Worm (Caenorhabditis elegans) whole organism, mixed stage, embryonic: ENCODE measurements around the gene F39F10.3.
"Not testable (repeated sequence)": the region's sequence is repeated elsewhere in the genome, so short reads cannot be mapped to it uniquely, and the experiment has no call there.

Experiments used
- bed-3 ChIP-seq: fragments of 200-800 bp; sonication (Bioruptor generic); optimal IDR thresholded peaks from 3 replicates; lab custom pipeline; 2018; ENCODE audit warnings: mild to moderate bottlenecking, missing genetic modification characterization, moderate library complexity, missing compliant biosample characterization
- blmp-1 ChIP-seq: fragments of 150-350 bp; optimal IDR thresholded peaks from 2 replicates; lab custom pipeline; 2014; ENCODE audit warnings: missing biosample characterization, missing genetic modification characterization
- ceh-43 ChIP-seq: fragments of 200-800 bp; sonication (Bioruptor generic); optimal IDR thresholded peaks from 2 replicates; lab custom pipeline; 2018; ENCODE audit warnings: mild to moderate bottlenecking, missing genetic modification characterization, moderate library complexity, missing compliant biosample characterization
- drap-1 ChIP-seq: fragments of 200-800 bp; sonication (Bioruptor generic); optimal IDR thresholded peaks from 3 replicates; lab custom pipeline; 2018; ENCODE audit warnings: mild to moderate bottlenecking, missing genetic modification characterization, missing compliant biosample characterization
- elt-1 ChIP-seq: sonication (generic microtip); optimal IDR thresholded peaks from 2 replicates; lab custom pipeline; 2017; ENCODE audit warnings: missing genetic modification characterization, mild to moderate bottlenecking, missing compliant biosample characterization, antibody characterized with exemption, moderate library complexity, borderline replicate concordance; ENCODE audit not compliant: insufficient read depth
- elt-3 ChIP-seq: fragments of 150-350 bp; optimal IDR thresholded peaks from 2 replicates; lab custom pipeline; 2014; ENCODE audit warnings: missing biosample characterization, missing genetic modification characterization
- flh-1 ChIP-seq: fragments of 200-800 bp; sonication (Bioruptor generic); optimal IDR thresholded peaks from 2 replicates; lab custom pipeline; 2018; ENCODE audit warnings: mild to moderate bottlenecking, missing genetic modification characterization, moderate library complexity, missing compliant biosample characterization
- ham-2 ChIP-seq: fragments of 200-800 bp; sonication (Bioruptor generic); optimal IDR thresholded peaks from 2 replicates; lab custom pipeline; 2018; ENCODE audit warnings: mild to moderate bottlenecking, missing genetic modification characterization, missing compliant biosample characterization
- lin-13 ChIP-seq: fragments of 150-350 bp; optimal IDR thresholded peaks from 2 replicates; lab custom pipeline; 2014; ENCODE audit warnings: missing biosample characterization, missing genetic modification characterization
- lin-32 ChIP-seq: fragments of 200-800 bp; sonication (Bioruptor generic); optimal IDR thresholded peaks from 2 replicates; lab custom pipeline; 2018; ENCODE audit warnings: mild to moderate bottlenecking, missing genetic modification characterization, missing compliant biosample characterization
- lsy-2 ChIP-seq: fragments of 150-350 bp; optimal IDR thresholded peaks from 2 replicates; lab custom pipeline; 2014; ENCODE audit warnings: missing biosample characterization, missing genetic modification characterization
- mab-5 ChIP-seq: fragments of 150-350 bp; optimal IDR thresholded peaks from 2 replicates; lab custom pipeline; 2014; ENCODE audit warnings: missing biosample characterization, missing genetic modification characterization
- mep-1 ChIP-seq: fragments of 150-350 bp; optimal IDR thresholded peaks from 2 replicates; lab custom pipeline; 2017; ENCODE audit warnings: missing biosample characterization, missing genetic modification reagents, missing genetic modification characterization, inconsistent platforms
- nhr-12 ChIP-seq: fragments of 150-350 bp; optimal IDR thresholded peaks from 2 replicates; lab custom pipeline; 2014; ENCODE audit warnings: missing biosample characterization, missing genetic modification characterization
- nhr-2 ChIP-seq: fragments of 150-350 bp; optimal IDR thresholded peaks from 2 replicates; lab custom pipeline; 2014; ENCODE audit warnings: missing biosample characterization, missing genetic modification characterization
- nhr-237 ChIP-seq: fragments of 150-350 bp; optimal IDR thresholded peaks from 2 replicates; lab custom pipeline; 2014; ENCODE audit warnings: missing biosample characterization, missing genetic modification characterization
- nhr-28 ChIP-seq: fragments of 150-350 bp; optimal IDR thresholded peaks from 2 replicates; lab custom pipeline; 2014; ENCODE audit warnings: missing biosample characterization, missing genetic modification characterization
- nhr-76 ChIP-seq: sonication (generic microtip); optimal IDR thresholded peaks from 2 replicates; lab custom pipeline; 2017; ENCODE audit warnings: missing biosample characterization, missing genetic modification characterization
- pha-4 ChIP-seq: fragments of 150-350 bp; optimal IDR thresholded peaks from 2 replicates; lab custom pipeline; 2018; ENCODE audit warnings: missing biosample characterization, missing genetic modification reagents, missing genetic modification characterization
- snpc-4 ChIP-seq: fragments of 150-350 bp; optimal IDR thresholded peaks from 2 replicates; lab custom pipeline; 2014; ENCODE audit warnings: missing biosample characterization, missing genetic modification characterization
- sptf-1 ChIP-seq: sonication (generic microtip); optimal IDR thresholded peaks from 2 replicates; lab custom pipeline; 2017; ENCODE audit warnings: mild to moderate bottlenecking, missing genetic modification characterization, moderate library complexity, missing compliant biosample characterization
- tbx-8 ChIP-seq: fragments of 200-800 bp; sonication (Bioruptor generic); optimal IDR thresholded peaks from 2 replicates; lab custom pipeline; 2018; ENCODE audit warnings: mild to moderate bottlenecking, missing genetic modification characterization, moderate library complexity, missing compliant biosample characterization
- unc-120 ChIP-seq: sonication (generic microtip); optimal IDR thresholded peaks from 2 replicates; lab custom pipeline; 2017; ENCODE audit warnings: missing genetic modification characterization, missing compliant biosample characterization; ENCODE audit not compliant: poor library complexity, severe bottlenecking
- unc-62 ChIP-seq: fragments of 150-350 bp; optimal IDR thresholded peaks from 2 replicates; lab custom pipeline; 2014; ENCODE audit warnings: missing biosample characterization, missing genetic modification reagents, missing genetic modification characterization
- zip-8 ChIP-seq: fragments of 150-350 bp; optimal IDR thresholded peaks from 2 replicates; lab custom pipeline; 2014; ENCODE audit warnings: missing biosample characterization, missing genetic modification characterization
- ztf-11 ChIP-seq: fragments of 150-350 bp; optimal IDR thresholded peaks from 2 replicates; lab custom pipeline; 2014; ENCODE audit warnings: missing biosample characterization, missing genetic modification characterization

F39F10.3 gene

DNA sequence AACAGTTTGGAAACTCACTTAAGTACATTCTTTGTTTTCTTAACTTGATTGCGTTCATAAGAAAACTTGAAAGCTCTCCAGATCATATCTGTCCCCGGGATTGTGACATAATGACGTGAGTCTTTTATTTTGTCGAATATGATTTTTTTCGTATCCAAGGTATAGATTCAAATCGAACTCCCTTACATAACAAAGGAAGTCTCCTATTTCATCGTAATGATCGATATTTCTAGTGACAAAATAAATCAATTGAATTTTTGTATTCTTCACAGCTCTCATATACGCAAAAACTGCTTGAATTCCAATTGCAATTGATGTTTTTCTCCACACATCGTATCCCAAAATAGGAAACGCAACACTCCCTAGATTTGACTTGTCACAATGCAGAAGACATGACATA, 10.9 kb downstream of the F39F10.3 start:
- TF ChIP-seq unc-62 (GFP tag; lab: Kevin White, UChicago): no peak
- no peak for TF ChIP-seq flh-1 (GFP tag; lab: Kevin White, UChicago)
- TF ChIP-seq nhr-237 (tag; lab: Kevin White, UChicago): no peak
- no peak for TF ChIP-seq nhr-12 (tag; lab: Kevin White, UChicago)
- no peak for TF ChIP-seq lin-13
- no peak for TF ChIP-seq blmp-1 (tag; lab: Kevin White, UChicago)
- TF ChIP-seq nhr-76 (tag; lab: Kevin White, UChicago): no peak
- TF ChIP-seq snpc-4 (tag; lab: Kevin White, UChicago): no peak
- no peak for TF ChIP-seq drap-1 (GFP tag; lab: Kevin White, UChicago)
- no peak for TF ChIP-seq ztf-11
- TF ChIP-seq lin-32: no peak
- no peak for TF ChIP-seq ham-2 (GFP tag; lab: Kevin White, UChicago)
- no peak for TF ChIP-seq nhr-2 (tag; lab: Kevin White, UChicago)

DNA sequence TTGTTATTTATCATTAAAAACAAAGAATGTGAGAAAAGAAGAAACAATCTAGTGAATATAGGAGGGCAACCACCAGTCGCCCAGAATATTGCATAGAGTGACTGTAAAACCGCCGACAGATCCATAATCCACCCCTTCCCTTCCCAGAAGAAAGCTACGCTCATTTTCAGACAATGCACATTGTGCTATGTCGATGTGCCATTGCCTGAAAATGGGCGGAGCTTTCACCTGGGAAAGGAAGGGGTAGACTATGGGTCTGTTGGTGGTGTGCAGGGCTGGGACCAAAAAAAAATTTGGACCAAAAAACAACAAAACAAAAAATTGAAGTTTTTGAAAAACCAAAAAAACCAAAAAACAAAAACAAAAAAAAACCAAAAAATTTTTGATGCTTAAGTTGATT, 11.8 kb downstream of the F39F10.3 start, which contains the start of gene F39F10.4:
Gene F39F10.4, minus strand, starts transcription at position 101 of the 400 bp plus-strand sequence.
- TF ChIP-seq nhr-12 (tag; lab: Kevin White, UChicago) (no peak), nhr-76 (tag; lab: Kevin White, UChicago) (no peak), nhr-2 (tag; lab: Kevin White, UChicago) (no peak), pha-4 (tag; lab: Kevin White, UChicago) (no peak), sptf-1 (tag; lab: Kevin White, UChicago) (no peak), lsy-2 (tag; lab: Kevin White, UChicago) (no peak), elt-3 (no peak), zip-8 (tag; lab: Kevin White, UChicago) (no peak), ceh-43 (GFP tag; lab: Kevin White, UChicago) (no peak), nhr-237 (tag; lab: Kevin White, UChicago) (no peak), nhr-28 (tag; lab: Kevin White, UChicago) (no peak), bed-3 (GFP tag; lab: Kevin White, UChicago) (no peak), drap-1 (GFP tag; lab: Kevin White, UChicago) (no peak), mep-1 (tag; lab: Kevin White, UChicago) (no peak), tbx-8 (GFP tag; lab: Kevin White, UChicago) (no peak)

DNA sequence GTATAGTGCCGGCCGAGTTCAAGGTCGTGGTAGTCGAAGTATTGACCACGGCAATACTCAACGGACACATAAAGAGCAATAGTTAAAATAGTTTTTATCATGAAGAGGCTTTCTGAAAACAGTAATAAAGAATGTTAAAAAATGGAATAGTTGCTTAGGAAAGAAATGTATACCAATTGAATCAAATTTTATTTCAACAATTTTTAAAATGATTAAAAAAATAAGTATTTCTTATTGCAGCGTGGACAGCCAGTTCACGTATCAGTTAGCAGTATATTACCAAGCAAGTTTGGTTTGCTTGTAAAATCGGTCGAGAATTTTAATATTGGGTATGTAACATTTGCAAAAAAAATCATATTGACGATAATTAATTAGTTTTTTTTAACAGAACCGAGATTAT, 21.9 kb downstream of the F39F10.3 start, which contains the start of gene F39F10.5:
Gene F39F10.5, minus strand, starts transcription at position 101 of the 400 bp plus-strand sequence.
- TF ChIP-seq pha-4 (tag; lab: Kevin White, UChicago); lin-13; ztf-11: not testable (repeated sequence)

DNA sequence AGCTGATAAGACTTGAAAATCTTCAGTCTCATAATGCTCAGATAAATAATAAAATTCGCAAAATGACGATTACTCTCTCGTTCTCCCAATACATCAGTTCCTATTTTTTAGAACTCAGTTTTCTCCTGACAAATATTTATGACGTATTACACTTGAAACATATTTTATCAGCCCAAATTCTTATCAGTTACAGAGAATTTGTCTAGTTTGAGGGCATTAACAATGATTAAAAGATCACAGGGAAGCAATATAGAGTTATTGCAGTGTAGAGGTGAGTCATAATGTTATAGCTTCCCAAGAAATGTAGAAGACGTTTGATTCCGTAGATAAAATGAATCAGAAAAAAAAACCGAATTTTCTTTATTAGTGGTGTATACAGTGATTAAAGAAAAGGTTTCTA, 27.7 kb downstream of the F39F10.3 start:
- no peak for TF ChIP-seq zip-8 (tag; lab: Kevin White, UChicago)

DNA sequence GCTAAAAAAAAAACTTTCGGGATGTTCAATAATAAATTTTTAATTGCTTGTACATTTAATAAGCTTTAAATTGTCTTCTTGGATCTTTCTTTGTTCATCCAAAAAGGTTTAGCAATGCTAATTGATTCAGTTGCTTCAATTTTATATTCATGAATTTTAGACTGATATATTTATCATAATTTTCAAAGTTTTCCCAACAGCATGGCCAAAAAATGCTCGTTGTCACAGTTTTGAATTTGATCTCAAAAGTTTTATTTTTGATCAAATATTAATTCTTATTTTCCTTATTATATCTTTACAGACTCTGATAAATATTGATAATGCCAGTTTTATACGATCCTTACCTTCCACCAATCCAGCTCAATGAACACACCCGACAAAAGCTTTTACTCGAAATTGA, 29.8 kb downstream of the F39F10.3 start, which contains the start of gene fbxb-114:
Gene fbxb-114, plus strand, starts transcription at position 301 of the 400 bp plus-strand sequence.
- TF ChIP-seq elt-1 (tag; lab: Kevin White, UChicago) (no peak), nhr-237 (tag; lab: Kevin White, UChicago) (no peak)

DNA sequence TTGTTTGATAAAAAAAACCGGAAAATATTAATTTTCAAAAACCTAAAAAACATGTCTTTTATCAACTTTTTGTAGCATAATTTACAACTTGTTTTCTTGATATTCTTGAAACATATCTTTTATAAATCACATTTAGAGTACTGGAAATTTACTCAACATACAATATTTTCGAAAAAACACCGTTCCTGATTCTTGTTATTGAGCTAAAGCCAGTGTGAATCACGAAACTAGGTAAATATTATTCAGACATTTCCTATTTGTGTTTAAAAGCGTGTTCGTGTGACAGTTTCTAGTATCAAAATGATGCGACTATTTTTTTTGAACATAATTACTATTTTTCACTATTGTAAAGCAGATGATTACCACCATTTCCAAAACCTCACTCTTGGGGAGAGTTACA, 31.9 kb downstream of the F39F10.3 start, which contains the start of gene C30E1.4:
Gene C30E1.4, plus strand, starts transcription at position 301 of the 400 bp plus-strand sequence.
- TF ChIP-seq elt-1 (tag; lab: Kevin White, UChicago): no peak
- no peak for TF ChIP-seq snpc-4 (tag; lab: Kevin White, UChicago)
- no peak for TF ChIP-seq ham-2 (GFP tag; lab: Kevin White, UChicago)
- no peak for TF ChIP-seq ztf-11

DNA sequence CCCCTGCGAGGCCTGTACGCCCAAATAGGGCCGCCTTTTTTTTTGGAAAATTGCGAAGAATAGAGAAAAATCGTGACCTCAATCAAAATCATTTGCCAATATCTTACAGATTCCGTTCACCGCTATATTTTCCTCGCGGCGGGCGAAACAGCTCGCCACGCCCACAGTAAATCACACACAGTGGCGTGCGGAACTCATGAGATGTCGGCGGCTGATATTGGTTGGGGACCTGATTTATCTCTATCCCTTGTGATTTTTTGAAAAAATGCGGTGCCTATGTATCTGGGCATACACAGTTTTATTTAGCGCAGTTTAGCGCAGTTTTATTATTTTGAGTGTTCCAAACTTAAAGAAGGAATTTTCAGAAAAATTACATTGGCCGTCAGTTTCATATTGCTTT, 33.6 kb downstream of the F39F10.3 start:
- no peak for TF ChIP-seq elt-3
- TF ChIP-seq snpc-4 (tag; lab: Kevin White, UChicago): no peak
- no peak for TF ChIP-seq mab-5
- TF ChIP-seq ham-2 (GFP tag; lab: Kevin White, UChicago): no peak
- TF ChIP-seq unc-120 (tag; lab: Kevin White, UChicago): no peak
- TF ChIP-seq, all 35 proteins: peak for 0
